Worm (Caenorhabditis elegans): Measurements from ENCODE around the gene srz-38.

DNA sequence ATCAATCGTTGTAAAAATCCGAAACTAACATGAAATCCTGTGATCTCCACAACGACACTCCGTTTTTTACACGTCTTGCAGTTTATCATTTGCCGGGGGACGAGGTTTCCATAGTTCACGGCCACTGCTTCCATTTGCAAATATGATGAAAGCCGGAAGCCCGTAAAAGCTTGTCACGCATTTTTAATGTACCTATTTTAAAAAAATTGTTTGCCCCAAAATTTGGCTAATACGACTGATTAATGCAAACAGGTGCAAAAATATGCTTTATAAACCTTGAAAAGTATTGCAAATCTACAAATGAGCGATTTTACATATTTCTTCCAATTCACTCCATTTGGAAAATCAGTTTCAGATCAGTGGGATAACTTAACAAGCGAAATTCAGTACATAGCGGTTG, 14.3 kb upstream of the srz-38 start, which contains the start of gene srz-61:
- TF ChIP-seq elt-2 (tag; optimal IDR thresholded peaks at IDR 0.05) = no peak
- TF ChIP-seq nhr-77 (tag; optimal IDR thresholded peaks at IDR 0.05) = no peak
- TF ChIP-seq sea-2 (GFP tag; optimal IDR thresholded peaks at IDR 0.05) = no peak
- no peak for TF ChIP-seq mml-1 (tag; optimal IDR thresholded peaks at IDR 0.05)
- no peak for TF ChIP-seq fos-1 (tag; optimal IDR thresholded peaks at IDR 0.05)
- no peak for TF ChIP-seq snpc-4 (tag; optimal IDR thresholded peaks at IDR 0.05)
- TF ChIP-seq skn-1 (tag; optimal IDR thresholded peaks at IDR 0.05) = no peak
- TF ChIP-seq nhr-11 (tag; optimal IDR thresholded peaks at IDR 0.05) = no peak
- no peak for TF ChIP-seq ceh-82 (tag; optimal IDR thresholded peaks at IDR 0.05)
- no peak for TF ChIP-seq egl-27 (tag; optimal IDR thresholded peaks at IDR 0.05)
- TF ChIP-seq jun-1 (tag; optimal IDR thresholded peaks at IDR 0.05) = no peak
- TF ChIP-seq unc-62 (GFP tag; optimal IDR thresholded peaks at IDR 0.05) = no peak
- TF ChIP-seq lin-15B (tag; optimal IDR thresholded peaks at IDR 0.05) = no peak
